Worm (Caenorhabditis elegans) whole organism, L4 larva: ENCODE data around the gene D1005.10.

Experiments
- F49E8.2 ChIP-seq: sonication (generic microtip); optimal IDR thresholded peaks from 2 replicates; lab custom pipeline; 2016; ENCODE audit warnings: missing compliant biosample characterization, mild to moderate bottlenecking, missing genetic modification characterization, borderline replicate concordance
- ZK337.2 ChIP-seq: fragments of 200-800 bp; sonication (Bioruptor generic); IDR thresholded peaks from 2 replicates; pipeline ENCODE4 v1.3.6; 2022; ENCODE audit warnings: missing genetic modification reagents, missing genetic modification characterization, missing compliant biosample characterization
- ZK546.5 ChIP-seq, 2 experiments: sonication (generic microtip); optimal IDR thresholded peaks; 2 replicates each; lab custom pipeline; 2017; ENCODE audit warnings: missing biosample characterization in 2 of 2, missing genetic modification characterization in 2 of 2
- ceh-82 ChIP-seq: sonication (generic microtip); optimal IDR thresholded peaks from 2 replicates; lab custom pipeline; 2017; ENCODE audit warnings: missing biosample characterization, missing genetic modification characterization
- fos-1 ChIP-seq: fragments of 150-350 bp; optimal IDR thresholded peaks from 2 replicates; lab custom pipeline; 2014; ENCODE audit warnings: missing biosample characterization, missing genetic modification characterization
- jun-1 ChIP-seq: fragments of 150-350 bp; optimal IDR thresholded peaks from 2 replicates; lab custom pipeline; 2014; ENCODE audit warnings: missing biosample characterization, missing genetic modification reagents, missing genetic modification characterization
- nhr-28 ChIP-seq: fragments of 150-350 bp; optimal IDR thresholded peaks from 2 replicates; lab custom pipeline; 2014; ENCODE audit warnings: missing biosample characterization, missing genetic modification characterization
- pha-4 ChIP-seq, 2 experiments: fragments of 150-350 bp in 1 of 2; fragments of 200-800 bp in 1 of 2; sonication (Bioruptor generic) in 1 of 2; IDR thresholded peaks in 1 of 2; optimal IDR thresholded peaks in 1 of 2; 2 replicates each; pipeline versions ENCODE4 v1.3.6 to Lab custom; 2014 to 2022; ENCODE audit warnings: missing genetic modification characterization in 2 of 2, missing genetic modification reagents in 2 of 2, missing biosample characterization in 1 of 2, missing compliant biosample characterization in 1 of 2
- skn-1 ChIP-seq: fragments of 150-350 bp; optimal IDR thresholded peaks from 2 replicates; lab custom pipeline; 2014; ENCODE audit warnings: missing biosample characterization, missing genetic modification characterization
- snpc-1.2 ChIP-seq: fragments of 200-800 bp; sonication (Bioruptor generic); IDR thresholded peaks from 2 replicates; pipeline ENCODE4 v1.3.6; 2022; ENCODE audit warnings: missing genetic modification reagents, missing genetic modification characterization, missing compliant biosample characterization
- snpc-4 ChIP-seq: fragments of 150-350 bp; optimal IDR thresholded peaks from 2 replicates; lab custom pipeline; 2014; ENCODE audit warnings: missing biosample characterization, missing genetic modification characterization
- unc-62 ChIP-seq, 3 experiments: fragments of 150-350 bp in 1 of 3; sonication (generic microtip); optimal IDR thresholded peaks in 2 of 3; peaks in 1 of 3; 1 replicate in 1 of 3; 2 replicates in 2 of 3; lab custom pipeline; 2014 to 2017; ENCODE audit warnings: missing biosample characterization in 3 of 3, missing genetic modification characterization in 3 of 3, missing genetic modification reagents in 3 of 3, missing genotype in 1 of 3

- TF ChIP-seq pha-4 (GFP tag; IDR thresholded peaks at IDR 0.05; lab: Robert Waterston, UW) (no peak), pha-4 (tag; optimal IDR thresholded peaks at IDR 0.05; lab: Kevin White, UChicago) (no peak), skn-1 (tag; lab: Kevin White, UChicago) (no peak), nhr-28 (tag; lab: Kevin White, UChicago) (no peak), unc-62 (GFP tag; optimal IDR thresholded peaks at IDR 0.05 in 1 of 2; lab: Kevin White, UChicago) (no peak), unc-62 (tag; optimal IDR thresholded peaks at IDR 0.05; lab: Kevin White, UChicago) (no peak), ZK337.2 (no peak), ceh-82 (no peak), snpc-4 (no peak), ZK546.5 (tag; optimal IDR thresholded peaks at IDR 0.05; lab: Kevin White, UChicago) (no peak), snpc-1.2 (GFP tag; lab: Robert Waterston, UW) (no peak), F49E8.2 (tag; lab: Kevin White, UChicago) (no peak), fos-1 (no peak), jun-1 (tag; lab: Kevin White, UChicago) (no peak)
Observed at ce11 chrX:1529013-1529412, 43.0 kb upstream of the D1005.10 start.
